Worm (Caenorhabditis elegans) whole organism, L3 larva: Measurements from ENCODE around the gene F39D8.3.

Source experiments
- aly-2 ChIP-seq: fragments of 150-350 bp; optimal IDR thresholded peaks from 2 replicates; lab custom pipeline; 2014; ENCODE audit warnings: missing biosample characterization, missing genetic modification characterization
- egl-27 ChIP-seq: sonication (generic microtip); optimal IDR thresholded peaks from 4 replicates; lab custom pipeline; 2017; ENCODE audit warnings: missing biosample characterization, missing genetic modification reagents, missing genetic modification characterization
- fos-1 ChIP-seq: fragments of 150-350 bp; optimal IDR thresholded peaks from 2 replicates; lab custom pipeline; 2014; ENCODE audit warnings: missing biosample characterization, missing genetic modification characterization
- lin-15B ChIP-seq: fragments of 150-350 bp; optimal IDR thresholded peaks from 2 replicates; lab custom pipeline; 2014; ENCODE audit warnings: missing biosample characterization, missing genetic modification characterization
- lin-39 ChIP-seq: fragments of 150-350 bp; optimal IDR thresholded peaks from 2 replicates; lab custom pipeline; 2018; ENCODE audit warnings: missing biosample characterization, missing genetic modification reagents, missing genetic modification characterization
- nhr-76 ChIP-seq: fragments of 150-350 bp; sonication (generic microtip); optimal IDR thresholded peaks from 5 replicates; lab custom pipeline; 2014; ENCODE audit warnings: missing biosample characterization, missing genetic modification characterization
- snpc-4 ChIP-seq: fragments of 150-350 bp; optimal IDR thresholded peaks from 2 replicates; lab custom pipeline; 2014; ENCODE audit warnings: missing biosample characterization, missing genetic modification characterization
- unc-62 ChIP-seq: fragments of 150-350 bp; sonication (generic microtip); optimal IDR thresholded peaks from 4 replicates; lab custom pipeline; 2014; ENCODE audit warnings: missing biosample characterization, missing genetic modification reagents, missing genetic modification characterization

ce11 chrX:15469957-15470548 is 49.3 kb downstream of the F39D8.3 start:
- TF ChIP-seq nhr-76 (no peak), snpc-4 (tag; lab: Kevin White, UChicago) (no peak), unc-62 (GFP tag; lab: Kevin White, UChicago) (no peak), fos-1 (tag; lab: Kevin White, UChicago) (no peak), aly-2 (tag; lab: Kevin White, UChicago) (no peak), lin-39 (no peak), lin-15B (no peak), egl-27 (tag; lab: Kevin White, UChicago) (no peak)
